Worm (Caenorhabditis elegans) whole organism, L4 larva: Measurements from ENCODE around the gene bca-1.

ENCODE experiments used
- F26F4.8 ChIP-seq: fragments of 200-800 bp; sonication (Bioruptor generic); conservative IDR thresholded peaks from 2 replicates; pipeline ENCODE4 v1.3.6; 2022; ENCODE audit warnings: missing genetic modification characterization, missing compliant biosample characterization
- F37D6.2 ChIP-seq: sonication (generic microtip); optimal IDR thresholded peaks from 2 replicates; lab custom pipeline; 2016; ENCODE audit warnings: mild to moderate bottlenecking, missing genetic modification characterization, missing compliant biosample characterization
- F49E8.2 ChIP-seq: sonication (generic microtip); optimal IDR thresholded peaks from 2 replicates; lab custom pipeline; 2016; ENCODE audit warnings: missing compliant biosample characterization, mild to moderate bottlenecking, missing genetic modification characterization, borderline replicate concordance
- R02D3.7 ChIP-seq: fragments of 150-350 bp; sonication (generic microtip); optimal IDR thresholded peaks from 3 replicates; lab custom pipeline; 2014; ENCODE audit warnings: missing biosample characterization, missing genetic modification characterization
- T26A8.4 ChIP-seq: fragments of 200-800 bp; sonication (Bioruptor generic); IDR thresholded peaks from 2 replicates; pipeline ENCODE4 v1.3.6; 2022; ENCODE audit warnings: missing genetic modification characterization, missing compliant biosample characterization
- Y48G9A.11 ChIP-seq: fragments of 200-800 bp; sonication (Bioruptor generic); IDR thresholded peaks from 2 replicates; pipeline ENCODE4 v1.3.6; 2022; ENCODE audit warnings: missing genetic modification reagents, missing genetic modification characterization, missing compliant biosample characterization
- Y5F2A.4 ChIP-seq: fragments of 200-800 bp; sonication (Bioruptor generic); optimal IDR thresholded peaks from 2 replicates; lab custom pipeline; 2018; ENCODE audit warnings: mild to moderate bottlenecking, missing genetic modification characterization, missing compliant biosample characterization
- ZK546.5 ChIP-seq, 2 experiments: sonication (generic microtip); optimal IDR thresholded peaks; 2 replicates each; lab custom pipeline; 2017; ENCODE audit warnings: missing biosample characterization in 2 of 2, missing genetic modification characterization in 2 of 2
- aha-1 ChIP-seq: fragments of 150-350 bp; peaks from one replicate; lab custom pipeline; 2014; ENCODE audit warnings: missing biosample characterization, missing genetic modification characterization
- ama-1 ChIP-seq: fragments of 150-350 bp; optimal IDR thresholded peaks from 2 replicates; lab custom pipeline; 2014; ENCODE audit warnings: inconsistent platforms, mixed read lengths
- arid-1 ChIP-seq: fragments of 200-800 bp; sonication (Bioruptor generic); conservative IDR thresholded peaks from 2 replicates; pipeline ENCODE4 v1.3.6; 2022; ENCODE audit warnings: missing genetic modification reagents, missing genetic modification characterization, missing compliant biosample characterization
- ceh-20 ChIP-seq: fragments of 200-800 bp; sonication (Bioruptor generic); IDR thresholded peaks from 2 replicates; pipeline ENCODE4 v1.3.6; 2022; ENCODE audit warnings: missing genetic modification reagents, missing genetic modification characterization, missing compliant biosample characterization
- ceh-32 ChIP-seq: sonication (generic microtip); optimal IDR thresholded peaks from 2 replicates; lab custom pipeline; 2016; ENCODE audit warnings: mild to moderate bottlenecking, missing genetic modification characterization, missing compliant biosample characterization; ENCODE audit not compliant: poor library complexity
- cey-2 ChIP-seq: sonication (generic microtip); optimal IDR thresholded peaks from 3 replicates; lab custom pipeline; 2017; ENCODE audit warnings: missing genetic modification characterization, mild to moderate bottlenecking, missing compliant biosample characterization, antibody characterized with exemption, borderline replicate concordance; ENCODE audit not compliant: insufficient read depth
- dmd-9 ChIP-seq: fragments of 200-800 bp; sonication (Bioruptor generic); IDR thresholded peaks from 2 replicates; pipeline ENCODE4 v1.3.6; 2022; ENCODE audit warnings: missing genetic modification reagents, missing genetic modification characterization, missing compliant biosample characterization
- dpl-1 ChIP-seq: fragments of 150-350 bp; optimal IDR thresholded peaks from 2 replicates; lab custom pipeline; 2014; ENCODE audit warnings: missing biosample characterization, missing genetic modification reagents, missing genetic modification characterization
- dve-1 ChIP-seq: sonication (generic microtip); optimal IDR thresholded peaks from 2 replicates; lab custom pipeline; 2017; ENCODE audit warnings: antibody characterized with exemption, mild to moderate bottlenecking, missing genetic modification characterization, missing compliant biosample characterization; ENCODE audit not compliant: insufficient read depth
- egl-27 ChIP-seq: sonication (generic microtip); optimal IDR thresholded peaks from 3 replicates; lab custom pipeline; 2017; ENCODE audit warnings: missing biosample characterization, missing genetic modification reagents, missing genetic modification characterization
- fkh-10 ChIP-seq: fragments of 150-350 bp; optimal IDR thresholded peaks from 2 replicates; lab custom pipeline; 2014; ENCODE audit warnings: missing biosample characterization, missing genetic modification reagents, missing genetic modification characterization
- hif-1 ChIP-seq, 2 experiments: sonication (generic microtip); optimal IDR thresholded peaks; 2 replicates each; lab custom pipeline; 2016 to 2017; ENCODE audit warnings: missing compliant biosample characterization in 2 of 2, missing genetic modification characterization in 2 of 2, missing genetic modification reagents in 2 of 2, missing genotype in 2 of 2, mild to moderate bottlenecking in 1 of 2
- hmg-1.1 ChIP-seq: fragments of 200-800 bp; sonication (Bioruptor generic); IDR thresholded peaks from 2 replicates; pipeline ENCODE4 v1.3.6; 2022; ENCODE audit warnings: missing genetic modification reagents, missing genetic modification characterization, missing compliant biosample characterization
- lin-1 ChIP-seq: fragments of 200-800 bp; sonication (Bioruptor generic); IDR thresholded peaks from 2 replicates; pipeline ENCODE4 v1.3.6; 2022; ENCODE audit warnings: missing genetic modification reagents, missing genetic modification characterization, missing compliant biosample characterization
- lin-15B ChIP-seq: fragments of 150-350 bp; sonication (generic microtip); optimal IDR thresholded peaks from 3 replicates; lab custom pipeline; 2014; ENCODE audit warnings: missing biosample characterization, missing genetic modification characterization
- lin-29 ChIP-seq: fragments of 200-800 bp; sonication (Bioruptor generic); IDR thresholded peaks from 2 replicates; pipeline ENCODE4 v1.3.6; 2022; ENCODE audit warnings: missing genetic modification reagents, missing genetic modification characterization, missing compliant biosample characterization
- lir-3 ChIP-seq: sonication (generic microtip); optimal IDR thresholded peaks from 2 replicates; lab custom pipeline; 2016; ENCODE audit warnings: mild to moderate bottlenecking, missing genetic modification characterization, missing compliant biosample characterization
- lsy-2 ChIP-seq, 2 experiments: fragments of 150-350 bp in 1 of 2; sonication (generic microtip) in 1 of 2; optimal IDR thresholded peaks; 2 replicates each; lab custom pipeline; 2014 to 2017; ENCODE audit warnings: missing biosample characterization in 2 of 2, missing genetic modification characterization in 2 of 2
- mep-1 ChIP-seq: fragments of 150-350 bp; sonication (generic microtip); optimal IDR thresholded peaks from 3 replicates; lab custom pipeline; 2014; ENCODE audit warnings: missing biosample characterization, missing genetic modification characterization
- mes-2 ChIP-seq: sonication (generic microtip); optimal IDR thresholded peaks from 2 replicates; lab custom pipeline; 2016; ENCODE audit warnings: missing genotype, mild to moderate bottlenecking, missing genetic modification characterization, missing compliant biosample characterization; ENCODE audit not compliant: poor library complexity, severe bottlenecking
- nhr-10 ChIP-seq: fragments of 150-350 bp; optimal IDR thresholded peaks from 2 replicates; lab custom pipeline; 2014; ENCODE audit warnings: missing biosample characterization, missing genetic modification characterization
- nhr-102 ChIP-seq: sonication (generic microtip); optimal IDR thresholded peaks from 2 replicates; lab custom pipeline; 2016; ENCODE audit warnings: mild to moderate bottlenecking, missing genetic modification characterization, moderate library complexity, missing compliant biosample characterization
- nhr-11 ChIP-seq: fragments of 150-350 bp; optimal IDR thresholded peaks from 2 replicates; lab custom pipeline; 2014; ENCODE audit warnings: missing biosample characterization, missing genetic modification characterization
- nhr-25 ChIP-seq: sonication (generic microtip); optimal IDR thresholded peaks from 2 replicates; lab custom pipeline; 2017; ENCODE audit warnings: missing genetic modification characterization, mild to moderate bottlenecking, missing compliant biosample characterization, antibody characterized with exemption, moderate library complexity, borderline replicate concordance; ENCODE audit not compliant: insufficient read depth
- nhr-6 ChIP-seq: fragments of 150-350 bp; optimal IDR thresholded peaks from 2 replicates; lab custom pipeline; 2014; ENCODE audit warnings: missing biosample characterization, missing genetic modification characterization
- nhr-77 ChIP-seq: fragments of 150-350 bp; optimal IDR thresholded peaks from 2 replicates; lab custom pipeline; 2014; ENCODE audit warnings: missing biosample characterization, missing genetic modification characterization
- pha-4 ChIP-seq, 2 experiments: fragments of 150-350 bp in 1 of 2; fragments of 200-800 bp in 1 of 2; sonication (Bioruptor generic) in 1 of 2; IDR thresholded peaks in 1 of 2; optimal IDR thresholded peaks in 1 of 2; 2 replicates each; pipeline versions ENCODE4 v1.3.6 to Lab custom; 2014 to 2022; ENCODE audit warnings: missing genetic modification characterization in 2 of 2, missing genetic modification reagents in 2 of 2, missing biosample characterization in 1 of 2, missing compliant biosample characterization in 1 of 2
- pqm-1 ChIP-seq: sonication (generic microtip); optimal IDR thresholded peaks from 2 replicates; lab custom pipeline; 2017; ENCODE audit warnings: missing biosample characterization, missing genetic modification characterization
- saeg-2 ChIP-seq: fragments of 200-800 bp; sonication (Bioruptor generic); IDR thresholded peaks from 2 replicates; pipeline ENCODE4 v1.3.6; 2022; ENCODE audit warnings: missing genetic modification reagents, missing genetic modification characterization, missing compliant biosample characterization
- sdz-12 ChIP-seq: fragments of 200-800 bp; sonication (Bioruptor generic); optimal IDR thresholded peaks from 2 replicates; lab custom pipeline; 2018; ENCODE audit warnings: mild to moderate bottlenecking, missing genetic modification characterization, missing compliant biosample characterization
- skn-1 ChIP-seq: fragments of 150-350 bp; optimal IDR thresholded peaks from 2 replicates; lab custom pipeline; 2014; ENCODE audit warnings: missing biosample characterization, missing genetic modification characterization
- snpc-1.2 ChIP-seq: fragments of 200-800 bp; sonication (Bioruptor generic); IDR thresholded peaks from 2 replicates; pipeline ENCODE4 v1.3.6; 2022; ENCODE audit warnings: missing genetic modification reagents, missing genetic modification characterization, missing compliant biosample characterization
- snpc-4 ChIP-seq: fragments of 150-350 bp; optimal IDR thresholded peaks from 2 replicates; lab custom pipeline; 2014; ENCODE audit warnings: missing biosample characterization, missing genetic modification characterization
- spr-1 ChIP-seq: sonication (generic microtip); optimal IDR thresholded peaks from 2 replicates; lab custom pipeline; 2016; ENCODE audit warnings: mild to moderate bottlenecking, missing genetic modification characterization, missing compliant biosample characterization
- spr-3 ChIP-seq: fragments of 200-800 bp; sonication (Bioruptor generic); optimal IDR thresholded peaks from 2 replicates; lab custom pipeline; 2018; ENCODE audit warnings: mild to moderate bottlenecking, missing genetic modification characterization, missing compliant biosample characterization
- tra-1 ChIP-seq: fragments of 200-800 bp; sonication (Bioruptor generic); IDR thresholded peaks from 2 replicates; pipeline ENCODE4 v1.3.6; 2022; ENCODE audit warnings: missing genetic modification reagents, missing genetic modification characterization, missing compliant biosample characterization
- unc-62 ChIP-seq, 3 experiments: fragments of 150-350 bp in 1 of 3; sonication (generic microtip); optimal IDR thresholded peaks in 2 of 3; peaks in 1 of 3; 1 replicate in 1 of 3; 2 replicates in 2 of 3; lab custom pipeline; 2014 to 2017; ENCODE audit warnings: missing biosample characterization in 3 of 3, missing genetic modification characterization in 3 of 3, missing genetic modification reagents in 3 of 3, missing genotype in 1 of 3
- zfp-3 ChIP-seq: fragments of 200-800 bp; sonication (Bioruptor generic); conservative IDR thresholded peaks from 2 replicates; pipeline ENCODE4 v1.3.6; 2022; ENCODE audit warnings: missing genetic modification reagents, missing genetic modification characterization, missing compliant biosample characterization
- zip-11 ChIP-seq: fragments of 200-800 bp; sonication (Bioruptor generic); IDR thresholded peaks from 2 replicates; pipeline ENCODE4 v1.3.6; 2022; ENCODE audit warnings: missing genetic modification characterization, missing compliant biosample characterization
- zip-2 ChIP-seq: fragments of 150-350 bp; optimal IDR thresholded peaks from 2 replicates; lab custom pipeline; 2014; ENCODE audit warnings: missing biosample characterization, missing genetic modification characterization
- ztf-11 ChIP-seq: fragments of 150-350 bp; optimal IDR thresholded peaks from 2 replicates; lab custom pipeline; 2014; ENCODE audit warnings: missing biosample characterization, missing genetic modification characterization

The bca-1 gene

DNA sequence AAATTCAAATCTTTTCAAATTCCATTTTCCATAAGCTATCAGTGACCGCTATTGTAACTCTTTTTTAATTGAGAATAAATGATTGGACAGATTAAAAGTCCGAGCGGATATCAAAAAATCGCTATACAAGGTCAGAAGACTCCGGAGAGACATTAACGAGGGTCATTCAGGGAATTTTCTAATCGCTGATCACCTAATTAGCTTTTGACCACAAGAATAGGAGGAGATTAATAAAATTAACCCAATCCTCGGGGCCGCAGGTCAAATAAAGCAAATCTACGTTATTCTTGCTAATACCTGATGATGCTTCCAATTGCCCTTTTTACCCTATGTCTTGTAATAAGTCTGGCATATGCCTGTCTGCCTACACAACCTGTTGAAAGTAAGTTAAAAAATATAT lies 30.9 kb downstream of the bca-1 start, which contains the start of gene T25B2.1:
Gene T25B2.1, plus strand, starts transcription at position 301 of the 400 bp plus-strand sequence.
- no peak for TF ChIP-seq nhr-102 (tag; lab: Kevin White, UChicago)
- no peak for TF ChIP-seq cey-2
- TF ChIP-seq lin-15B (tag; lab: Kevin White, UChicago) = no peak
- TF ChIP-seq lin-29 (GFP tag; lab: Robert Waterston, UW) = no peak
- TF ChIP-seq R02D3.7 = no peak
- TF ChIP-seq nhr-6 (tag; lab: Kevin White, UChicago) = no peak
- no peak for TF ChIP-seq ZK546.5 (tag; optimal IDR thresholded peaks at IDR 0.05; lab: Kevin White, UChicago)
- TF ChIP-seq nhr-10 (tag; lab: Kevin White, UChicago) = no peak
- TF ChIP-seq arid-1 = no peak
- TF ChIP-seq nhr-25 (tag; lab: Kevin White, UChicago) = no peak
- no peak for TF ChIP-seq fkh-10
- no peak for TF ChIP-seq spr-1 (tag; lab: Kevin White, UChicago)
- TF ChIP-seq snpc-4 = no peak
- no peak for TF ChIP-seq nhr-77
- TF ChIP-seq F37D6.2 (tag; lab: Kevin White, UChicago) = no peak
- no peak for TF ChIP-seq F49E8.2 (tag; lab: Kevin White, UChicago)
- no peak for TF ChIP-seq pha-4 (GFP tag; IDR thresholded peaks at IDR 0.05; lab: Robert Waterston, UW)
- no peak for TF ChIP-seq pha-4 (tag; optimal IDR thresholded peaks at IDR 0.05; lab: Kevin White, UChicago)
- TF ChIP-seq F26F4.8 = no peak
- no peak for TF ChIP-seq dpl-1 (GFP tag; lab: Kevin White, UChicago)
- no peak for TF ChIP-seq hmg-1.1 (GFP tag; lab: Robert Waterston, UW)
- TF ChIP-seq, all 104 proteins: peak for 0

DNA sequence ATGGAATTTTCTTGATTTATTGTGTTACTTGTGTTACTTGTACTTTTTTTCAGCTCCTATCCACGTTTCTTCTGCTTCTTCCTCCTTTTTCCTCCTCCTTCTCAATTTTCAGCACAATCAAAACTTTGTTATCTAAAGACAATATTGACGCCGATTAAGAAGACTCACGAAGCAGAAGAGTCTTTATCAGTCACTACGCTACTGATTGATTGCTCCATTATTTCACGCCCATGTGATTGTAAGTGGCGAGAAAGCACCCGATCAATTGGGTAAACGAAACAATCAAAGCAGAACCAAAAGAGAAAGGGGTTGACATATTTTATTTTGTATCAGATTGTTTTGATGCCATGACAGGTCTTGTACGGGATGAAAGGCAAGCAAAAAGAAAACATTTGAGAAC lies 35.3 kb downstream of the bca-1 start, which contains the start of gene T25B2.2:
Gene T25B2.2, plus strand, starts transcription at position 392 of the 400 bp plus-strand sequence.
- TF ChIP-seq F49E8.2 (tag; lab: Kevin White, UChicago) (no peak), snpc-1.2 (no peak), zip-2 (no peak), nhr-11 (tag; lab: Kevin White, UChicago) (no peak), ceh-32 (tag; lab: Kevin White, UChicago) (no peak), lin-1 (no peak), hif-1 (tag; optimal IDR thresholded peaks at IDR 0.05; lab: Kevin White, UChicago) (no peak), nhr-6 (tag; lab: Kevin White, UChicago) (no peak), pqm-1 (tag; lab: Kevin White, UChicago) (peak; percentile 50), zfp-3 (GFP tag; lab: Robert Waterston, UW) (no peak), ama-1 (lab: Kevin White, UChicago) (no peak), dve-1 (peak; percentile 58), ZK546.5 (tag; optimal IDR thresholded peaks at IDR 0.05; lab: Kevin White, UChicago) (no peak), zip-11 (GFP tag; lab: Robert Waterston, UW) (no peak), egl-27 (no peak), spr-3 (no peak), aha-1 (tag; lab: Kevin White, UChicago) (no peak), T26A8.4 (GFP tag; lab: Robert Waterston, UW) (no peak), sdz-12 (GFP tag; lab: Kevin White, UChicago) (no peak), Y5F2A.4 (GFP tag; lab: Kevin White, UChicago) (no peak), F37D6.2 (tag; lab: Kevin White, UChicago) (no peak), tra-1 (GFP tag; lab: Robert Waterston, UW) (peak; percentile 56; the same call in 1 of the 2 replicates), dpl-1 (GFP tag; lab: Kevin White, UChicago) (no peak), mep-1 (tag; lab: Kevin White, UChicago) (no peak), nhr-10 (tag; lab: Kevin White, UChicago) (no peak), saeg-2 (no peak), ceh-20 (GFP tag; lab: Robert Waterston, UW) (no peak), lir-3 (tag; lab: Kevin White, UChicago) (no peak), lsy-2 (tag; optimal IDR thresholded peaks at IDR 0.05; lab: Kevin White, UChicago) (no peak), mes-2 (tag; lab: Kevin White, UChicago) (no peak), skn-1 (tag; lab: Kevin White, UChicago) (no peak), unc-62 (GFP tag; optimal IDR thresholded peaks at IDR 0.05 in 1 of 2; lab: Kevin White, UChicago) (peak in 1 of 2 experiments; percentile 93), unc-62 (tag; optimal IDR thresholded peaks at IDR 0.05; lab: Kevin White, UChicago) (no peak), dmd-9 (GFP tag; lab: Robert Waterston, UW) (no peak), ztf-11 (tag; lab: Kevin White, UChicago) (no peak), Y48G9A.11 (GFP tag; lab: Robert Waterston, UW) (no peak)
